Fruit fly (Drosophila melanogaster): ENCODE results near the gene CG11164.

DNA sequence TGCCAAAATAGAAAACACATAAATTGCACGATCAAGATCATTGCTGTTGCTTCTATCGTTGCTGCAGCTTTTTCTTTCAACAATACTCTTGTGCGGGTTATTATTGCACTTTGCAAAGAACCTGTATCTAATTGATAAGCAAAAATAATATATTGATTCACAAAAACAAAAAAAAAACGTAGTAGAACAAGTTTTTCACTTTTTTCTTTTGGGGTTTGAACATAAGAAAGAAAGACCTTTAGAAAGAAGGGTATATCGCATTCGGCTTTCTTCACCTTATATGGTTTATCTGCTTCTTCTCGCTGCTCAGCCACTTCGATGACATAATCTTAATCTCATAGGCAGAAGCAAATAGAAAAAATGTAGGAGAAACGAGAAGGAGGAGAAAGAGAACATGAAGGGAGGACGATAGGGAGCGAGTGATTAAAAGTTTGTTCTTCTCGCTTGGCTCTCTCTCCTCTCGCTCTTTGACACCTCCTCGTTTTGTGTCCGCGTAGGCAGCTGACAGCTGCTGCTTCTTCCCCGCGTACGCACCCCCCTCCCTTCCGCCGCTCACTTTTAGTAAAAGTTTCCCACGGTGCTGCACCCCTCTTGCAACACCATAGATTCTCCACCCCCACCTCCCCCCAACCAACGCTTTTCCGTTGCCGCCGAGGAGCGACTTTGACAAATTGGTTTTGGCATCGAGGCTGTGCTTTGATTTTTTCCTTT lies 31.1 kb downstream of the CG11164 start:
- TF ChIP-seq EcR (GFP tag; optimal IDR thresholded peaks at IDR 0.05) (no peak), CG4496 (GFP tag; IDR thresholded peaks at IDR 0.05) (peak; percentile 63; the same call in 1 of the 3 replicates), CG15710 (tag; optimal IDR thresholded peaks at IDR 0.05) (no peak), Pif1B (GFP tag; optimal IDR thresholded peaks at IDR 0.05) (no peak), CG13204 (GFP tag; optimal IDR thresholded peaks at IDR 0.05) (no peak), CG10348 (GFP tag; IDR thresholded peaks at IDR 0.05) (no peak), CG12605 (GFP tag; IDR thresholded peaks at IDR 0.05) (no peak), gl (tag; optimal IDR thresholded peaks at IDR 0.05) (no peak), CG17806 (tag; optimal IDR thresholded peaks at IDR 0.05) (no peak), fd96Ca (GFP tag; IDR thresholded peaks at IDR 0.05) (no peak), Pif1A (GFP tag; optimal IDR thresholded peaks at IDR 0.05) (no peak), rn (GFP tag; IDR thresholded peaks at IDR 0.05) (no peak), CG9948 (tag; optimal IDR thresholded peaks at IDR 0.05) (no peak)

Data from whole organism, pupa.